Worm (Caenorhabditis elegans): Measurements from ENCODE around the gene srz-6.
A peak's percentile ranks its signal among the peaks of the same experiment; 100 is the strongest.
"Not testable (repeated sequence)": the region's sequence is repeated elsewhere in the genome, so short reads cannot be mapped to it uniquely, and the experiment has no call there.

Gene srz-6

DNA sequence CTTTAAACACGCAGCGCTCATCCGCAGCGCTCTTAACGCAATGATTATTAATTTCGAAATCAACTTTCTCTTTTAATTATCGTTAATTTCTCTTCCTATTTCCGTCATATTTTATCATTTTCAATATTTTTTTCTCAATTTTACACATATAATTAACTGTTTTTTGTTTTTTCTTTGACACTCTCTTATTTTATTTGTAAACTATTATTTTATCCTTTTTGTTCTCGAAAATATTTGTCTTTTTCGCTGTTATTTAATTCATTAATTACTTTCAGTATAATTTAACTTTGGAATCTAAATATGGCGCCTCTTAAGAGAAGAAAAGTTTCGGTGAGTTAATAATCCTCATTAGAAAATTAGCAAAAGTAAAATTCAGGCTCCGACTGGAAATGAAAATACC lies 44.2 kb downstream of the srz-6 start, which contains the start of gene F49C5.3:
TSS of gene F49C5.3 (plus strand) at position 301 of the 400 bp plus-strand sequence.
- not testable (repeated sequence) for TF ChIP-seq egl-5 (tag; optimal IDR thresholded peaks at IDR 0.05); R02D3.7 (tag; optimal IDR thresholded peaks at IDR 0.05); nhr-43 (tag; optimal IDR thresholded peaks at IDR 0.05; ENCODE audit: poor library complexity, severe bottlenecking)

DNA sequence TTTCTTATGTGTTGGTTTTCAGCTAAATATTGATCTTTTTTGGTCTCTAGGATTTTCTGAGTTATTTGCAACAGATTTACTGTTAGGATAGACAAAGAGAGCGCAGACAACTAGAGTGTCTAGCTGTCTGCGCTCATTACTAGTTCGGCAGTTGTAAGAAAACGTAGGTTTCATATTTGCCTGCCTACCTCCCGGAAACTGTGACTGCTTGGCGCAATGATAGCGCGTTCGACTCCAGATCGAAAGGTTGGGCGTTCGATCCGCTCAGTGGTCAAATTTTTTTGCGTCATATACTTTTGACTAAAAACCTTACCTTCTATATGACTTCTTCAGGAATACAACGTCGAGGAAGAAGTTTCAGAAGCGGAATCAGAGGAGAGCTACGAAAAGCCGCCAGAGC lies 47.4 kb downstream of the srz-6 start:
- TF ChIP-seq nhr-76 (tag; optimal IDR thresholded peaks at IDR 0.05) (no peak), R02D3.7 (tag; optimal IDR thresholded peaks at IDR 0.05) (no peak), nhr-237 (tag; optimal IDR thresholded peaks at IDR 0.05) (no peak), nhr-12 (tag; optimal IDR thresholded peaks at IDR 0.05) (no peak), ceh-9 (tag; optimal IDR thresholded peaks at IDR 0.05) (no peak), nfya-1 (tag; optimal IDR thresholded peaks at IDR 0.05; ENCODE audit: insufficient read depth) (no peak), elt-1 (tag; optimal IDR thresholded peaks at IDR 0.05) (no peak)

DNA sequence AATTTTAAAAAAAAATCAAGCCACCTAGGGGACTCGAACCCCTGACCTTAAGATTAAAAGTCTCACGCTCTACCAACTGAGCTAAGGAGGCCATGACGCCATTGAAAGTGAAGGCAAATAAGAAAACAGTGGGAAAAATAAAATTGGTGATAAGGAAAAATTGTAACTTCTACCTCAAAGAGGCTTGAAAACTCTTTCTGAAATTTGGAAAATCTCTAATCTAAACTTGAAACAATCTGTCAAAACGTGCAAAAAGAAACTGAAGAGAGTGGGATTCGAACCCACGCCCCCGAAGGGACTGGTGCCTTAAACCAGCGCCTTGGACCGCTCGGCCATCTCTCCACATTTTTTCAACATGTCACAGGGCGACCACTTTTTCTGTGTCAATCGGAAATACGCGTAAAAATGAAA lies 49.6 kb downstream of the srz-6 start:
- TF ChIP-seq nfya-1 (tag; optimal IDR thresholded peaks at IDR 0.05; ENCODE audit: insufficient read depth), result peak; percentile 23
- TF ChIP-seq nhr-43 (tag; optimal IDR thresholded peaks at IDR 0.05; ENCODE audit: poor library complexity, severe bottlenecking), result peak; percentile 24
- peak; percentile 46 for TF ChIP-seq elt-2 (tag; optimal IDR thresholded peaks at IDR 0.05)
- TF ChIP-seq lsy-12 (tag; optimal IDR thresholded peaks at IDR 0.05), result peak; percentile 38

DNA sequence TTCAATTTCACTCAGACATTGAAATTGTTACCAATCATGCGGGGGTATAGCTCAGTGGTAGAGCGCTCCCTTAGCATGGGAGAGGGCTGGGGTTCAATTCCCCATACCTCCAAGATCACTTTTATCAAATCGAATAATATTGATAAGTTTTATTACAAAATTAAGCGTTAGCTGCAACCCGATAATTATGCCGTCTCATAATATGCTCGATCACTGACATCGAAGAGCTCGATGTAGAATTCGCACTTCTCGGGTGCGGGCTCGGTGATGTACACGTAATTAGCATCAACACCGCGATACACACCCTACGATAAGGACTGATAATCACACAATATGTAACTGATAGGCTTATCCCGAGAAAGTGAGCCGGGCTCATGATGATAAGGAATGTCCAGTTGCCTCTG lies 50.6 kb downstream of the srz-6 start:
- TF ChIP-seq elt-2 (tag; optimal IDR thresholded peaks at IDR 0.05), result peak; percentile 58
- TF ChIP-seq zag-1 (tag; optimal IDR thresholded peaks at IDR 0.05), result no peak
- TF ChIP-seq pha-4 (tag; optimal IDR thresholded peaks at IDR 0.05), result no peak
